Worm (Caenorhabditis elegans) whole organism, L2 larva: ENCODE results near the gene F59A1.12.

Source experiments
- F13H6.1 ChIP-seq: sonication (generic microtip); optimal IDR thresholded peaks from 2 replicates; lab custom pipeline; 2016; ENCODE audit warnings: missing genetic modification characterization, missing compliant biosample characterization
- ama-1 ChIP-seq: fragments of 150-350 bp; optimal IDR thresholded peaks from 2 replicates; lab custom pipeline; 2018; ENCODE audit warnings: inconsistent platforms
- lin-13 ChIP-seq: fragments of 150-350 bp; optimal IDR thresholded peaks from 2 replicates; lab custom pipeline; 2014; ENCODE audit warnings: missing biosample characterization, missing genetic modification reagents, missing genetic modification characterization
- nhr-11 ChIP-seq: fragments of 150-350 bp; optimal IDR thresholded peaks from 2 replicates; lab custom pipeline; 2014; ENCODE audit warnings: missing biosample characterization, missing genetic modification characterization
- nhr-237 ChIP-seq: fragments of 150-350 bp; optimal IDR thresholded peaks from 2 replicates; lab custom pipeline; 2014; ENCODE audit warnings: missing biosample characterization, missing genetic modification characterization
- nhr-77 ChIP-seq: fragments of 150-350 bp; optimal IDR thresholded peaks from 2 replicates; lab custom pipeline; 2014; ENCODE audit warnings: missing biosample characterization, missing genetic modification characterization
- unc-39 ChIP-seq: fragments of 150-350 bp; optimal IDR thresholded peaks from 2 replicates; lab custom pipeline; 2014; ENCODE audit warnings: missing biosample characterization, missing genetic modification characterization
- ztf-4 ChIP-seq: fragments of 150-350 bp; optimal IDR thresholded peaks from 2 replicates; lab custom pipeline; 2014; ENCODE audit warnings: missing biosample characterization, missing genetic modification characterization

ce11 chrV:17699659-17700058, 32.1 kb upstream of the F59A1.12 start, which contains the start of gene Y26G10.6:
- TF ChIP-seq F13H6.1 (tag; lab: Kevin White, UChicago): no peak
- no peak for TF ChIP-seq ztf-4 (tag; lab: Kevin White, UChicago)
- no peak for TF ChIP-seq nhr-11 (tag; lab: Kevin White, UChicago)
- TF ChIP-seq nhr-237: no peak
- no peak for TF ChIP-seq unc-39 (tag; lab: Kevin White, UChicago)
- no peak for TF ChIP-seq ama-1
- no peak for TF ChIP-seq lin-13 (GFP tag; lab: Kevin White, UChicago)
- TF ChIP-seq nhr-77 (tag; lab: Kevin White, UChicago): no peak
